Worm (Caenorhabditis elegans) whole organism, mixed stage, embryonic: Measurements from ENCODE around the gene F14F9.5.

ENCODE experiments used
- M03D4.4 ChIP-seq: sonication (generic microtip); optimal IDR thresholded peaks from 2 replicates; lab custom pipeline; 2017; ENCODE audit warnings: mild to moderate bottlenecking, missing genetic modification characterization, missing compliant biosample characterization
- blmp-1 ChIP-seq: fragments of 150-350 bp; optimal IDR thresholded peaks from 2 replicates; lab custom pipeline; 2014; ENCODE audit warnings: missing biosample characterization, missing genetic modification characterization
- ceh-39 ChIP-seq: fragments of 150-350 bp; optimal IDR thresholded peaks from 2 replicates; lab custom pipeline; 2014; ENCODE audit warnings: missing biosample characterization, missing genetic modification characterization
- ceh-43 ChIP-seq: fragments of 200-800 bp; sonication (Bioruptor generic); optimal IDR thresholded peaks from 2 replicates; lab custom pipeline; 2018; ENCODE audit warnings: mild to moderate bottlenecking, missing genetic modification characterization, moderate library complexity, missing compliant biosample characterization
- ceh-83 ChIP-seq: fragments of 200-800 bp; sonication (Bioruptor generic); optimal IDR thresholded peaks from 2 replicates; lab custom pipeline; 2018; ENCODE audit warnings: mild to moderate bottlenecking, missing genetic modification characterization, missing compliant biosample characterization
- ces-1 ChIP-seq: fragments of 150-350 bp; optimal IDR thresholded peaks from 2 replicates; lab custom pipeline; 2014; ENCODE audit warnings: missing biosample characterization, missing genetic modification reagents, missing genetic modification characterization
- drap-1 ChIP-seq: fragments of 200-800 bp; sonication (Bioruptor generic); optimal IDR thresholded peaks from 3 replicates; lab custom pipeline; 2018; ENCODE audit warnings: mild to moderate bottlenecking, missing genetic modification characterization, missing compliant biosample characterization
- elt-1 ChIP-seq: sonication (generic microtip); optimal IDR thresholded peaks from 2 replicates; lab custom pipeline; 2017; ENCODE audit warnings: missing genetic modification characterization, mild to moderate bottlenecking, missing compliant biosample characterization, antibody characterized with exemption, moderate library complexity, borderline replicate concordance; ENCODE audit not compliant: insufficient read depth
- elt-3 ChIP-seq: fragments of 150-350 bp; optimal IDR thresholded peaks from 2 replicates; lab custom pipeline; 2014; ENCODE audit warnings: missing biosample characterization, missing genetic modification characterization
- flh-1 ChIP-seq: fragments of 200-800 bp; sonication (Bioruptor generic); optimal IDR thresholded peaks from 2 replicates; lab custom pipeline; 2018; ENCODE audit warnings: mild to moderate bottlenecking, missing genetic modification characterization, moderate library complexity, missing compliant biosample characterization
- hlh-1 ChIP-seq: fragments of 150-350 bp; optimal IDR thresholded peaks from 2 replicates; lab custom pipeline; 2014; ENCODE audit warnings: missing biosample characterization, missing genetic modification reagents, missing genetic modification characterization
- lin-13 ChIP-seq: fragments of 150-350 bp; optimal IDR thresholded peaks from 2 replicates; lab custom pipeline; 2014; ENCODE audit warnings: missing biosample characterization, missing genetic modification characterization
- lin-32 ChIP-seq: fragments of 200-800 bp; sonication (Bioruptor generic); optimal IDR thresholded peaks from 2 replicates; lab custom pipeline; 2018; ENCODE audit warnings: mild to moderate bottlenecking, missing genetic modification characterization, missing compliant biosample characterization
- lsy-2 ChIP-seq: fragments of 150-350 bp; optimal IDR thresholded peaks from 2 replicates; lab custom pipeline; 2014; ENCODE audit warnings: missing biosample characterization, missing genetic modification characterization
- mep-1 ChIP-seq: fragments of 150-350 bp; optimal IDR thresholded peaks from 2 replicates; lab custom pipeline; 2017; ENCODE audit warnings: missing biosample characterization, missing genetic modification reagents, missing genetic modification characterization, inconsistent platforms
- mls-2 ChIP-seq: sonication (generic microtip); optimal IDR thresholded peaks from 2 replicates; lab custom pipeline; 2016; ENCODE audit warnings: mild to moderate bottlenecking, missing genetic modification characterization, moderate library complexity, missing compliant biosample characterization
- nhr-12 ChIP-seq: fragments of 150-350 bp; optimal IDR thresholded peaks from 2 replicates; lab custom pipeline; 2014; ENCODE audit warnings: missing biosample characterization, missing genetic modification characterization
- nhr-2 ChIP-seq: fragments of 150-350 bp; optimal IDR thresholded peaks from 2 replicates; lab custom pipeline; 2014; ENCODE audit warnings: missing biosample characterization, missing genetic modification characterization
- nhr-237 ChIP-seq: fragments of 150-350 bp; optimal IDR thresholded peaks from 2 replicates; lab custom pipeline; 2014; ENCODE audit warnings: missing biosample characterization, missing genetic modification characterization
- nhr-28 ChIP-seq: fragments of 150-350 bp; optimal IDR thresholded peaks from 2 replicates; lab custom pipeline; 2014; ENCODE audit warnings: missing biosample characterization, missing genetic modification characterization
- nhr-76 ChIP-seq: sonication (generic microtip); optimal IDR thresholded peaks from 2 replicates; lab custom pipeline; 2017; ENCODE audit warnings: missing biosample characterization, missing genetic modification characterization
- pha-4 ChIP-seq: fragments of 150-350 bp; optimal IDR thresholded peaks from 2 replicates; lab custom pipeline; 2018; ENCODE audit warnings: missing biosample characterization, missing genetic modification reagents, missing genetic modification characterization
- sem-2 ChIP-seq: fragments of 200-800 bp; sonication (Bioruptor generic); optimal IDR thresholded peaks from 2 replicates; lab custom pipeline; 2018; ENCODE audit warnings: mild to moderate bottlenecking, missing genetic modification characterization, missing compliant biosample characterization
- sptf-1 ChIP-seq: sonication (generic microtip); optimal IDR thresholded peaks from 2 replicates; lab custom pipeline; 2017; ENCODE audit warnings: mild to moderate bottlenecking, missing genetic modification characterization, moderate library complexity, missing compliant biosample characterization
- tbx-8 ChIP-seq: fragments of 200-800 bp; sonication (Bioruptor generic); optimal IDR thresholded peaks from 2 replicates; lab custom pipeline; 2018; ENCODE audit warnings: mild to moderate bottlenecking, missing genetic modification characterization, moderate library complexity, missing compliant biosample characterization
- unc-120 ChIP-seq: sonication (generic microtip); optimal IDR thresholded peaks from 2 replicates; lab custom pipeline; 2017; ENCODE audit warnings: missing genetic modification characterization, missing compliant biosample characterization; ENCODE audit not compliant: poor library complexity, severe bottlenecking
- unc-39 ChIP-seq: fragments of 150-350 bp; optimal IDR thresholded peaks from 2 replicates; lab custom pipeline; 2014; ENCODE audit warnings: missing biosample characterization, missing genetic modification characterization
- unc-62 ChIP-seq: fragments of 150-350 bp; optimal IDR thresholded peaks from 2 replicates; lab custom pipeline; 2014; ENCODE audit warnings: missing biosample characterization, missing genetic modification reagents, missing genetic modification characterization
- zip-8 ChIP-seq: fragments of 150-350 bp; optimal IDR thresholded peaks from 2 replicates; lab custom pipeline; 2014; ENCODE audit warnings: missing biosample characterization, missing genetic modification characterization
- ztf-11 ChIP-seq: fragments of 150-350 bp; optimal IDR thresholded peaks from 2 replicates; lab custom pipeline; 2014; ENCODE audit warnings: missing biosample characterization, missing genetic modification characterization

The F14F9.5 gene

ce11 chrV:5090386-5090785 lies 36.5 kb upstream of the F14F9.5 start:
- no peak for TF ChIP-seq sptf-1 (tag; lab: Kevin White, UChicago)
- TF ChIP-seq elt-1 (tag; lab: Kevin White, UChicago), result no peak
- TF ChIP-seq nhr-2 (tag; lab: Kevin White, UChicago), result no peak
- no peak for TF ChIP-seq unc-62 (GFP tag; lab: Kevin White, UChicago)
- TF ChIP-seq lsy-2 (tag; lab: Kevin White, UChicago), result no peak
- TF ChIP-seq drap-1 (GFP tag; lab: Kevin White, UChicago), result no peak
- no peak for TF ChIP-seq ces-1 (GFP tag; lab: Kevin White, UChicago)
- TF ChIP-seq elt-3 (tag; lab: Kevin White, UChicago), result no peak
- TF ChIP-seq mep-1, result no peak

DNA sequence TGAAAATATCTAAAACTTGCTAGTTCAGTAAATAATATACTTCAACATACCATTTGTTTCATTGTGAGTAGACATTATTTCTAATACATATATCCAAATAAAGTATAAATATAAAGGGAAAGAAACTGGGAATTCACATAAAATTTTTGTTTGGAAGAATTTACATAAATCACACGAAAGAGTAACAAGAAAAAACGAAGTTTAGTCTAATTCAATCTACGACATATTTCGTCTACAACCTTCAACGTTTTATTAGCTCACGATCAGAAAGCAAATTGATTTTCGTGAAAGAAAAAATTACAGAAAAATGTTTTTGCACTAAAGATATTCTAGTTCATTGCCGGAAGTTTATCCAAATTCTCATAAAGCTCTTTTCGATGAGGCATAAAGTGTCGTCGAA lies 29.9 kb upstream of the F14F9.5 start, which contains the start of gene C04F5.2:
C04F5.2 (minus strand) TSS at position 101 of the 400 bp plus-strand sequence.
- TF ChIP-seq nhr-12 (tag; lab: Kevin White, UChicago), result no peak
- TF ChIP-seq nhr-237, result no peak
- no peak for TF ChIP-seq lin-32 (GFP tag; lab: Kevin White, UChicago)
- no peak for TF ChIP-seq sptf-1 (tag; lab: Kevin White, UChicago)
- no peak for TF ChIP-seq ceh-43 (GFP tag; lab: Kevin White, UChicago)
- no peak for TF ChIP-seq sem-2 (GFP tag; lab: Kevin White, UChicago)
- no peak for TF ChIP-seq ceh-39
- TF ChIP-seq nhr-28, result no peak
- no peak for TF ChIP-seq nhr-76 (tag; lab: Kevin White, UChicago)
- no peak for TF ChIP-seq tbx-8
- TF ChIP-seq flh-1, result no peak
- no peak for TF ChIP-seq unc-62 (GFP tag; lab: Kevin White, UChicago)
- TF ChIP-seq lsy-2 (tag; lab: Kevin White, UChicago), result no peak
- no peak for TF ChIP-seq blmp-1 (tag; lab: Kevin White, UChicago)
- no peak for TF ChIP-seq unc-39 (tag; lab: Kevin White, UChicago)
- TF ChIP-seq M03D4.4 (tag; lab: Kevin White, UChicago), result no peak
- no peak for TF ChIP-seq mep-1
- TF ChIP-seq, all 35 proteins: peak for 0

DNA sequence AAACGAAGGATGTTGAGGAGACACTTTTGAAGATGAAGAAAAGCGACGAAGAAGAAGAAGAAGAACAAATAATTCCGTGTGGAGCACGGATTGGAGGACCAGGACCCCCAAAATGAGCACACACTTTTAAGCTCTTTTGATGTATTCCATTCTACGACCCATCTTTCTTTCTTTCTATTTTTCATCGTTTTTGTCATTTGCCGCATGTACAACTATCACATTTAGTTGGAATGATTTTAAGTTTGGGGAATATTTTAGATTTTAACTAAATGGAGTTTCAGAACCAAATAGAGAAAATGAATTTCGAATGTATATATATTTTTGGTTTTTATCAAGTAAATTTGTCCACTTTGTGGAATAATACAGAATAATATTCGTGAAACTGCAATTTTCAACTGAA lies 28.0 kb upstream of the F14F9.5 start, which contains the start of gene unc-46:
unc-46 (minus strand) TSS at position 101 of the 400 bp plus-strand sequence.
- no peak for TF ChIP-seq unc-120 (tag; lab: Kevin White, UChicago)
- no peak for TF ChIP-seq mls-2 (tag; lab: Kevin White, UChicago)
- TF ChIP-seq hlh-1, result no peak
- no peak for TF ChIP-seq lsy-2 (tag; lab: Kevin White, UChicago)
- no peak for TF ChIP-seq mep-1
- TF ChIP-seq ces-1 (GFP tag; lab: Kevin White, UChicago), result no peak
- TF ChIP-seq sptf-1 (tag; lab: Kevin White, UChicago), result no peak
- TF ChIP-seq nhr-12 (tag; lab: Kevin White, UChicago), result no peak
- no peak for TF ChIP-seq M03D4.4 (tag; lab: Kevin White, UChicago)
- TF ChIP-seq ztf-11, result no peak
- TF ChIP-seq ceh-83 (GFP tag; lab: Kevin White, UChicago), result no peak
- TF ChIP-seq tbx-8, result no peak
- no peak for TF ChIP-seq zip-8 (tag; lab: Kevin White, UChicago)
- TF ChIP-seq elt-1 (tag; lab: Kevin White, UChicago), result no peak
- no peak for TF ChIP-seq elt-3 (tag; lab: Kevin White, UChicago)

- TF ChIP-seq lin-13 (tag; lab: Kevin White, UChicago) (no peak), drap-1 (GFP tag; lab: Kevin White, UChicago) (no peak), flh-1 (no peak), pha-4 (tag; lab: Kevin White, UChicago) (no peak), unc-39 (tag; lab: Kevin White, UChicago) (no peak), sptf-1 (tag; lab: Kevin White, UChicago) (no peak), blmp-1 (tag; lab: Kevin White, UChicago) (no peak), nhr-237 (no peak), mls-2 (tag; lab: Kevin White, UChicago) (no peak), mep-1 (no peak), ceh-39 (no peak), lsy-2 (tag; lab: Kevin White, UChicago) (no peak), elt-1 (tag; lab: Kevin White, UChicago) (no peak), zip-8 (tag; lab: Kevin White, UChicago) (no peak), hlh-1 (no peak)
Observed at ce11 chrV:5102017-5102416, 24.9 kb upstream of the F14F9.5 start, which contains the start of gene srab-1. Gene srab-1, minus strand, starts transcription at chrV:5102117.

DNA sequence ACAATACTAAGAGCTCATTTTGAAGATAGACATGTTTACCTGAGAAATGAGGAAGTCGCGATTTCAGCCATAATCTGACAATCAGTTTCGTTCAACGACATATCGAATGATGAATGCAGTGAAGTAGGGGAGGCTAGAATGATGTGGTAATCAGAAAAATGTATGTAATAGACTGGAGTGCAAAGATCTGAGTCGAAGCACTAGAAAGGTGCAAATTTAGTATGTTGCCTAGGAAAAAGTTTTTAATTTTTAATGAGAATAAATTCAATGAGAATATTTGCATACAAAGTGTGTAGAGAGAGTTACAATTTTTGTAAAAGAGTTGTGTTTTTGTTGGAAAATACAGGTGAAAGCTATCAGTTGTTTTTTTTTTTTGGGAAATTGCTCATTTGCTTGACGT lies 22.0 kb upstream of the F14F9.5 start, which contains the start of gene srab-2:
srab-2 (minus strand) TSS at position 101 of the 400 bp plus-strand sequence.
- TF ChIP-seq ceh-43 (GFP tag; lab: Kevin White, UChicago) (no peak), unc-120 (tag; lab: Kevin White, UChicago) (no peak), sptf-1 (tag; lab: Kevin White, UChicago) (no peak)
